Fruit fly (Drosophila melanogaster) whole organism, adult: ENCODE results near the gene Snx6.

Source experiments
- CG12768 ChIP-seq: fragments of 200-800 bp; sonication (Bioruptor generic); optimal IDR thresholded peaks from 2 replicates; lab custom pipeline; 2017; ENCODE audit warnings: missing biosample characterization, missing genetic modification characterization, mild to moderate bottlenecking, moderate library complexity, missing genetic modification reagents
- CG33017 ChIP-seq: fragments of 200-800 bp; sonication (Bioruptor generic); optimal IDR thresholded peaks from 2 replicates; lab custom pipeline; 2018; ENCODE audit warnings: missing biosample characterization, mild to moderate bottlenecking, missing genetic modification characterization, moderate library complexity
- cnc ChIP-seq, 2 experiments: fragments of >200 bp; optimal IDR thresholded peaks; 2 replicates each; lab custom pipeline; 2017
- ovo ChIP-seq: fragments of 200-800 bp; sonication (Bioruptor generic); optimal IDR thresholded peaks from 2 replicates; lab custom pipeline; 2016; ENCODE audit warnings: missing biosample characterization, missing genetic modification characterization
- tj ChIP-seq: fragments of 200-800 bp; sonication (Bioruptor generic); optimal IDR thresholded peaks from 3 replicates; lab custom pipeline; 2017; ENCODE audit warnings: missing biosample characterization, mild to moderate bottlenecking, missing genetic modification characterization, moderate library complexity

DNA sequence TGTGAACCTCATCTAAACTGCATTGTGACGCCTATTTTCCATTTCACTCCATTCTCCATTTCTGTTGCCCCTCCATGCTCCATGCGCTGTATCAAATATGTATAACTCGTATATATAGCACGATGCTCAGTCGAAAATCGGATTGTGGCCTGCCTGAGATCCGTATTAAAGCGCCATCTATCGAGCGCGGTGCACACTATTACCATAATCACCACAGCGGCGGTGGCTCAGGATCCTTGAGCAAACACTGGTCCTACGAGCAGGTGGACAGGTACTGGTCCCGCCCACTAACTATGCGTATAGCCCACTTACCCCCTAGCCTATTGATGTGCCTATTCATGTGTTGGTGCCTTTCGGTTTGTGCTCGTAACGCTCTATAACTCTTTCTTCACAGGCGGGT is 35.5 kb downstream of the Snx6 start:
- TF ChIP-seq CG33017 (tag; lab: Kevin White, UChicago) = no peak
- TF ChIP-seq ovo (GFP tag; lab: Kevin White, UChicago) = no peak
- TF ChIP-seq cnc (optimal IDR thresholded peaks at IDR 0.05; lab: Kevin White, UChicago) = no peak
- no peak for TF ChIP-seq tj (GFP tag; lab: Kevin White, UChicago)
- no peak for TF ChIP-seq CG12768
